Worm (Caenorhabditis elegans) whole organism, mixed stage, embryonic: ENCODE results near the gene ifc-1.

ENCODE experiments used
- lin-13 ChIP-seq: fragments of 150-350 bp; optimal IDR thresholded peaks from 2 replicates; lab custom pipeline; 2014; ENCODE audit warnings: missing biosample characterization, missing genetic modification characterization
- ztf-11 ChIP-seq: fragments of 150-350 bp; optimal IDR thresholded peaks from 2 replicates; lab custom pipeline; 2014; ENCODE audit warnings: missing biosample characterization, missing genetic modification characterization

DNA sequence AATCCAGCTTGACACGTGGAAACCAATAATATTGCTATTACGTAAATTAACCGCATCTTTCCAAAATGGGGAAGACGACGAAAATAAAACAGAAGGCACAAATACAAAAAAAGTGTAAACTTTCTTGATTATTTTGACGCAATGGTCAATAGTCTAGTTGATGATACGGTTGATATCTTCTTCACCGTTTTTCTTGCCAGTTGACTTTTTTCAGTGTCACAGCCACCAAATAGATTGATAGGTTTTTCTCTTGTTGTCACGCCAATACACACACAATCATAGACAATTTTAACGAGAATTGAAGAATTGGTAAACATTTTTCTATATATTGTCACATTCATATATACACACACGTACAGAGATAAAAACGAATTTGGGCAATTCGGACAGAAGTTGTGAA is 28.3 kb downstream of the ifc-1 start, which contains the start of gene zmp-3:
- no peak for TF ChIP-seq lin-13
- TF ChIP-seq ztf-11 (tag; lab: Kevin White, UChicago), result no peak
